Worm (Caenorhabditis elegans) whole organism, L1 larva: ENCODE results near the gene F58A4.1.

Experiments
- C04F5.9 ChIP-seq: sonication (generic microtip); optimal IDR thresholded peaks from 2 replicates; lab custom pipeline; 2016; ENCODE audit warnings: missing genetic modification characterization, missing compliant biosample characterization
- aha-1 ChIP-seq: fragments of 150-350 bp; optimal IDR thresholded peaks from 2 replicates; lab custom pipeline; 2014; ENCODE audit warnings: missing biosample characterization, missing genetic modification characterization
- blmp-1 ChIP-seq: fragments of 150-350 bp; optimal IDR thresholded peaks from 2 replicates; lab custom pipeline; 2014; ENCODE audit warnings: missing biosample characterization, missing genetic modification characterization
- ceh-82 ChIP-seq, 3 experiments: fragments of 150-350 bp in 1 of 3; sonication (generic microtip) in 2 of 3; optimal IDR thresholded peaks; 2 replicates each; lab custom pipeline; 2014 to 2017; ENCODE audit warnings: missing biosample characterization in 3 of 3, missing genetic modification characterization in 3 of 3
- egl-27 ChIP-seq, 2 experiments: fragments of 150-350 bp in 1 of 2; sonication (generic microtip); optimal IDR thresholded peaks; 3 replicates each; lab custom pipeline; 2017 to 2018; ENCODE audit warnings: missing biosample characterization in 2 of 2, missing genetic modification characterization in 2 of 2, missing genetic modification reagents in 2 of 2
- grh-1 ChIP-seq: fragments of 200-800 bp; sonication (Bioruptor generic); IDR thresholded peaks from 2 replicates; pipeline ENCODE4 v1.3.6; 2022; ENCODE audit warnings: missing genetic modification reagents, missing genetic modification characterization, missing compliant biosample characterization
- jun-1 ChIP-seq: fragments of 150-350 bp; optimal IDR thresholded peaks from 2 replicates; lab custom pipeline; 2014; ENCODE audit warnings: missing biosample characterization, missing genetic modification reagents, missing genetic modification characterization
- lin-15B ChIP-seq: fragments of 150-350 bp; sonication (generic microtip); optimal IDR thresholded peaks from 3 replicates; lab custom pipeline; 2014; ENCODE audit warnings: missing biosample characterization, missing genetic modification characterization
- lin-35 ChIP-seq, 2 experiments: fragments of 150-350 bp; optimal IDR thresholded peaks; 2 replicates each; lab custom pipeline; 2014; ENCODE audit warnings: missing biosample characterization in 2 of 2, missing genetic modification characterization in 2 of 2, missing genetic modification reagents in 2 of 2
- nhr-12 ChIP-seq: sonication (generic microtip); optimal IDR thresholded peaks from 2 replicates; lab custom pipeline; 2017; ENCODE audit warnings: missing biosample characterization, missing genetic modification characterization
- nhr-90 ChIP-seq: sonication (generic microtip); optimal IDR thresholded peaks from 2 replicates; lab custom pipeline; 2016; ENCODE audit warnings: mild to moderate bottlenecking, missing genetic modification characterization, missing compliant biosample characterization; ENCODE audit not compliant: poor library complexity
- tbx-2 ChIP-seq: sonication (generic microtip); optimal IDR thresholded peaks from 2 replicates; lab custom pipeline; 2016; ENCODE audit warnings: missing genetic modification characterization, missing compliant biosample characterization

ce11 chrIII:9564410-9564809 is 33.9 kb upstream of the F58A4.1 start, which contains the start of gene C48B4.10:
- TF ChIP-seq grh-1 (GFP tag; lab: Robert Waterston, UW): no peak
- no peak for TF ChIP-seq nhr-12
- TF ChIP-seq C04F5.9 (tag; lab: Kevin White, UChicago): no peak
- no peak for TF ChIP-seq lin-35 (GFP tag; optimal IDR thresholded peaks at IDR 0.05; lab: Kevin White, UChicago)
- TF ChIP-seq egl-27 (tag; optimal IDR thresholded peaks at IDR 0.05; lab: Kevin White, UChicago): no peak
- TF ChIP-seq aha-1 (tag; lab: Kevin White, UChicago): no peak
- TF ChIP-seq tbx-2: no peak
- TF ChIP-seq blmp-1 (tag; lab: Kevin White, UChicago): no peak
- TF ChIP-seq nhr-90: no peak
- no peak for TF ChIP-seq ceh-82 (tag; optimal IDR thresholded peaks at IDR 0.05; lab: Kevin White, UChicago)
- no peak for TF ChIP-seq lin-15B
- no peak for TF ChIP-seq jun-1 (tag; lab: Kevin White, UChicago)
